Worm (Caenorhabditis elegans) whole organism, young adult: ENCODE results near the gene gcy-14.

ENCODE experiments used
- B0035.1 ChIP-seq: sonication (generic microtip); optimal IDR thresholded peaks from 2 replicates; lab custom pipeline; 2016; ENCODE audit warnings: missing genetic modification characterization, mild to moderate bottlenecking, missing compliant biosample characterization, missing genotype, missing genetic modification reagents
- B0261.1 ChIP-seq: sonication (generic microtip); optimal IDR thresholded peaks from 2 replicates; lab custom pipeline; 2016; ENCODE audit warnings: mild to moderate bottlenecking, missing genetic modification characterization, moderate library complexity, missing compliant biosample characterization
- B0336.3 ChIP-seq: fragments of 200-800 bp; sonication (Bioruptor generic); IDR thresholded peaks from 2 replicates; pipeline ENCODE4 v1.3.6; 2022; ENCODE audit warnings: missing genetic modification characterization, missing compliant biosample characterization
- C06A6.2 ChIP-seq: fragments of 200-800 bp; sonication (Bioruptor generic); conservative IDR thresholded peaks from 2 replicates; pipeline ENCODE4 v1.3.6; 2022; ENCODE audit warnings: missing genetic modification characterization, missing compliant biosample characterization
- F10E7.11 ChIP-seq: sonication (generic microtip); optimal IDR thresholded peaks from 2 replicates; lab custom pipeline; 2017; ENCODE audit warnings: mild to moderate bottlenecking, missing genetic modification characterization, moderate library complexity, missing compliant biosample characterization
- F37B4.10 ChIP-seq: fragments of 200-800 bp; sonication (Bioruptor generic); IDR thresholded peaks from 2 replicates; pipeline ENCODE4 v1.3.6; 2022; ENCODE audit warnings: missing genetic modification characterization, missing compliant biosample characterization
- F57C9.4 ChIP-seq: sonication (generic microtip); optimal IDR thresholded peaks from 2 replicates; lab custom pipeline; 2017; ENCODE audit warnings: mild to moderate bottlenecking, missing genetic modification characterization, missing compliant biosample characterization
- K12H6.12 ChIP-seq: fragments of 200-800 bp; sonication (Bioruptor generic); optimal IDR thresholded peaks from 2 replicates; lab custom pipeline; 2018; ENCODE audit warnings: mild to moderate bottlenecking, missing genetic modification characterization, missing compliant biosample characterization
- T26A5.8 ChIP-seq: sonication (generic microtip); optimal IDR thresholded peaks from 2 replicates; lab custom pipeline; 2016; ENCODE audit warnings: missing genetic modification characterization, missing compliant biosample characterization
- Y53G8AR.9 ChIP-seq: fragments of 200-800 bp; sonication (Bioruptor generic); conservative IDR thresholded peaks from 2 replicates; pipeline ENCODE4 v1.3.6; 2022; ENCODE audit warnings: missing genetic modification reagents, missing genetic modification characterization, missing compliant biosample characterization
- Y79H2A.3 ChIP-seq: fragments of 200-800 bp; sonication (Bioruptor generic); conservative IDR thresholded peaks from 2 replicates; pipeline ENCODE4 v1.3.6; 2022; ENCODE audit warnings: missing genetic modification reagents, missing genetic modification characterization, missing compliant biosample characterization
- ama-1 ChIP-seq, 3 experiments: fragments of 150-350 bp in 1 of 3; sonication (generic microtip) in 2 of 3; optimal IDR thresholded peaks; 2 replicates each; lab custom pipeline; 2014 to 2018; ENCODE audit warnings: missing biosample characterization in 2 of 3, missing genetic modification characterization in 2 of 3, missing genetic modification reagents in 2 of 3
- aptf-2 ChIP-seq: fragments of 200-800 bp; sonication (Bioruptor generic); conservative IDR thresholded peaks from 2 replicates; pipeline ENCODE4 v1.3.6; 2022; ENCODE audit warnings: missing genetic modification reagents, missing genetic modification characterization, missing compliant biosample characterization
- attf-5 ChIP-seq: fragments of 200-800 bp; sonication (Bioruptor generic); optimal IDR thresholded peaks from 2 replicates; lab custom pipeline; 2018; ENCODE audit warnings: mild to moderate bottlenecking, missing genetic modification characterization, missing compliant biosample characterization
- bed-1 ChIP-seq: fragments of 200-800 bp; sonication (Bioruptor generic); IDR thresholded peaks from 2 replicates; pipeline ENCODE4 v1.3.6; 2022; ENCODE audit warnings: missing genetic modification reagents, missing genetic modification characterization, missing compliant biosample characterization
- cebp-2 ChIP-seq: fragments of 200-800 bp; sonication (Bioruptor generic); IDR thresholded peaks from 2 replicates; pipeline ENCODE4 v1.3.6; 2022; ENCODE audit warnings: missing genetic modification characterization, missing compliant biosample characterization
- ceh-100 ChIP-seq: fragments of 200-800 bp; sonication (Bioruptor generic); IDR thresholded peaks from 2 replicates; pipeline ENCODE4 v1.3.6; 2022; ENCODE audit warnings: missing genetic modification reagents, missing genetic modification characterization, missing compliant biosample characterization
- ceh-27 ChIP-seq: fragments of 200-800 bp; sonication (Bioruptor generic); optimal IDR thresholded peaks from 2 replicates; lab custom pipeline; 2018; ENCODE audit warnings: mild to moderate bottlenecking, missing genetic modification characterization, moderate library complexity, missing compliant biosample characterization
- ceh-40 ChIP-seq: fragments of 200-800 bp; sonication (Bioruptor generic); IDR thresholded peaks from 2 replicates; pipeline ENCODE4 v1.3.6; 2022; ENCODE audit warnings: missing genetic modification characterization, missing compliant biosample characterization
- die-1 ChIP-seq: sonication (generic microtip); optimal IDR thresholded peaks from 2 replicates; lab custom pipeline; 2016; ENCODE audit warnings: missing genotype, mild to moderate bottlenecking, missing genetic modification characterization, missing compliant biosample characterization
- dox-1 ChIP-seq: fragments of 200-800 bp; sonication (Bioruptor generic); IDR thresholded peaks from 2 replicates; pipeline ENCODE4 v1.3.6; 2022; ENCODE audit warnings: missing genetic modification reagents, missing genetic modification characterization, missing compliant biosample characterization
- dpff-1 ChIP-seq: sonication (generic microtip); optimal IDR thresholded peaks from 2 replicates; lab custom pipeline; 2017; ENCODE audit warnings: mild to moderate bottlenecking, missing genetic modification characterization, missing compliant biosample characterization
- ets-4 ChIP-seq: fragments of 200-800 bp; sonication (Bioruptor generic); optimal IDR thresholded peaks from 2 replicates; lab custom pipeline; 2018; ENCODE audit warnings: mild to moderate bottlenecking, missing genetic modification characterization, missing compliant biosample characterization
- fkh-3 ChIP-seq: sonication (generic microtip); optimal IDR thresholded peaks from 2 replicates; lab custom pipeline; 2016; ENCODE audit warnings: mild to moderate bottlenecking, missing genetic modification characterization, missing compliant biosample characterization
- hlh-26 ChIP-seq: fragments of 200-800 bp; sonication (Bioruptor generic); conservative IDR thresholded peaks from 2 replicates; pipeline ENCODE4 v1.3.6; 2022; ENCODE audit warnings: missing genetic modification reagents, missing genetic modification characterization, missing compliant biosample characterization
- hmg-1.2 ChIP-seq: fragments of 200-800 bp; sonication (Bioruptor generic); IDR thresholded peaks from 2 replicates; pipeline ENCODE4 v1.3.6; 2022; ENCODE audit warnings: missing genetic modification reagents, missing genetic modification characterization, missing compliant biosample characterization
- hmg-20 ChIP-seq: fragments of 200-800 bp; sonication (Bioruptor generic); IDR thresholded peaks from 2 replicates; pipeline ENCODE4 v1.3.6; 2022; ENCODE audit warnings: missing genetic modification reagents, missing genetic modification characterization, missing compliant biosample characterization
- hrde-1 ChIP-seq: sonication (generic microtip); optimal IDR thresholded peaks from 2 replicates; lab custom pipeline; 2016; ENCODE audit warnings: missing genetic modification characterization, mild to moderate bottlenecking, missing compliant biosample characterization, moderate library complexity, missing genotype, missing genetic modification reagents, borderline replicate concordance
- hsf-1 ChIP-seq: fragments of 200-800 bp; sonication (Bioruptor generic); IDR thresholded peaks from 2 replicates; pipeline ENCODE4 v1.3.6; 2022; ENCODE audit warnings: missing genetic modification reagents, missing genetic modification characterization, missing compliant biosample characterization
- lag-1 ChIP-seq: fragments of 200-800 bp; sonication (Bioruptor generic); IDR thresholded peaks from 2 replicates; pipeline ENCODE4 v1.3.6; 2022; ENCODE audit warnings: missing genetic modification reagents, missing genetic modification characterization, missing compliant biosample characterization
- lin-26 ChIP-seq: fragments of 200-800 bp; sonication (Bioruptor generic); IDR thresholded peaks from 2 replicates; pipeline ENCODE4 v1.3.6; 2022; ENCODE audit warnings: missing genetic modification reagents, missing genetic modification characterization, missing compliant biosample characterization
- mes-4 ChIP-seq: sonication (generic microtip); optimal IDR thresholded peaks from 2 replicates; lab custom pipeline; 2016; ENCODE audit warnings: missing genotype, missing genetic modification characterization, missing compliant biosample characterization
- mxl-1 ChIP-seq: sonication (generic microtip); optimal IDR thresholded peaks from 2 replicates; lab custom pipeline; 2016; ENCODE audit warnings: missing genetic modification characterization, missing compliant biosample characterization
- nhr-80 ChIP-seq: sonication (generic microtip); optimal IDR thresholded peaks from 2 replicates; lab custom pipeline; 2016; ENCODE audit warnings: missing genetic modification characterization, missing compliant biosample characterization
- pha-4 ChIP-seq: fragments of 150-350 bp; sonication (generic microtip); optimal IDR thresholded peaks from 2 replicates; lab custom pipeline; 2014; ENCODE audit warnings: missing biosample characterization, missing genetic modification reagents, missing genetic modification characterization
- rec-8 ChIP-seq, 2 experiments: sonication (generic microtip); optimal IDR thresholded peaks; 2 replicates each; lab custom pipeline; 2016; ENCODE audit warnings: mild to moderate bottlenecking in 2 of 2, missing genetic modification characterization in 2 of 2, missing genetic modification reagents in 2 of 2, missing genotype in 2 of 2, missing biosample characterization in 1 of 2, missing compliant biosample characterization in 1 of 2, moderate library complexity in 1 of 2
- snpc-1.3 ChIP-seq: sonication (generic microtip); optimal IDR thresholded peaks from 2 replicates; lab custom pipeline; 2017; ENCODE audit warnings: missing genetic modification characterization, mild to moderate bottlenecking, missing compliant biosample characterization, antibody characterized with exemption, moderate library complexity, missing genotype, missing genetic modification reagents; ENCODE audit not compliant: insufficient read depth
- snpc-3.4 ChIP-seq: sonication (generic microtip); optimal IDR thresholded peaks from 2 replicates; lab custom pipeline; 2017; ENCODE audit warnings: missing genetic modification characterization, mild to moderate bottlenecking, missing compliant biosample characterization, antibody characterized with exemption, moderate library complexity, missing genotype, missing genetic modification reagents
- sptf-2 ChIP-seq: fragments of 200-800 bp; sonication (Bioruptor generic); optimal IDR thresholded peaks from 2 replicates; lab custom pipeline; 2018; ENCODE audit warnings: mild to moderate bottlenecking, missing genetic modification characterization, missing compliant biosample characterization
- tbp1 ChIP-seq: fragments of 200-800 bp; sonication (Bioruptor generic); optimal IDR thresholded peaks from 2 replicates; lab custom pipeline; 2018; ENCODE audit warnings: mild to moderate bottlenecking, missing genetic modification characterization, missing compliant biosample characterization
- tbx-9 ChIP-seq: sonication (generic microtip); optimal IDR thresholded peaks from 2 replicates; lab custom pipeline; 2016; ENCODE audit warnings: borderline replicate concordance, missing genetic modification characterization, inconsistent platforms, missing compliant biosample characterization
- tlf-1 ChIP-seq: fragments of 200-800 bp; sonication (Bioruptor generic); optimal IDR thresholded peaks from 2 replicates; lab custom pipeline; 2018; ENCODE audit warnings: mild to moderate bottlenecking, missing genetic modification characterization, missing compliant biosample characterization
- ztf-22 ChIP-seq: fragments of 200-800 bp; sonication (Bioruptor generic); optimal IDR thresholded peaks from 2 replicates; lab custom pipeline; 2018; ENCODE audit warnings: mild to moderate bottlenecking, missing genetic modification characterization, moderate library complexity, missing compliant biosample characterization
- ztf-26 ChIP-seq: sonication (generic microtip); optimal IDR thresholded peaks from 2 replicates; lab custom pipeline; 2017; ENCODE audit warnings: missing genetic modification characterization, missing compliant biosample characterization
- ztf-3 ChIP-seq: fragments of 200-800 bp; sonication (Bioruptor generic); optimal IDR thresholded peaks from 2 replicates; lab custom pipeline; 2018; ENCODE audit warnings: mild to moderate bottlenecking, missing genetic modification characterization, missing compliant biosample characterization

gcy-14 gene

ce11 chrV:14907445-14907844 lies 39.4 kb upstream of the gcy-14 start:
- no peak for TF ChIP-seq mes-4 (tag; lab: Kevin White, UChicago)
- TF ChIP-seq die-1 (tag; lab: Kevin White, UChicago) = no peak
- no peak for TF ChIP-seq ama-1 (optimal IDR thresholded peaks at IDR 0.05; lab: Kevin White, UChicago)
- no peak for TF ChIP-seq ama-1 (GFP tag; optimal IDR thresholded peaks at IDR 0.05; lab: Kevin White, UChicago)
- TF ChIP-seq Y79H2A.3 (GFP tag; lab: Robert Waterston, UW) = no peak
- no peak for TF ChIP-seq ztf-22 (GFP tag; lab: Kevin White, UChicago)
- no peak for TF ChIP-seq dox-1 (GFP tag; lab: Robert Waterston, UW)
- TF ChIP-seq tbx-9 (tag; lab: Kevin White, UChicago) = no peak
- TF ChIP-seq B0035.1 (tag; lab: Kevin White, UChicago) = no peak
- no peak for TF ChIP-seq pha-4 (tag; lab: Kevin White, UChicago)
- no peak for TF ChIP-seq Y53G8AR.9
- no peak for TF ChIP-seq ceh-27 (GFP tag; lab: Kevin White, UChicago)
- TF ChIP-seq snpc-1.3 (tag; lab: Kevin White, UChicago) = no peak
- TF ChIP-seq fkh-3 (tag; lab: Kevin White, UChicago) = no peak
- TF ChIP-seq ceh-40 (GFP tag; lab: Robert Waterston, UW) = no peak
- TF ChIP-seq ztf-26 (tag; lab: Kevin White, UChicago) = no peak
- no peak for TF ChIP-seq T26A5.8 (tag; lab: Kevin White, UChicago)
- no peak for TF ChIP-seq F57C9.4 (tag; lab: Kevin White, UChicago)

ce11 chrV:14900905-14901304 lies 32.8 kb upstream of the gcy-14 start:
- TF ChIP-seq hrde-1 = no peak
- TF ChIP-seq ztf-3 = no peak
- no peak for TF ChIP-seq tbp1 (GFP tag; lab: Kevin White, UChicago)
- no peak for TF ChIP-seq hmg-20 (GFP tag; lab: Robert Waterston, UW)
- TF ChIP-seq B0261.1 (tag; lab: Kevin White, UChicago) = no peak
- TF ChIP-seq attf-5 = no peak
- TF ChIP-seq lin-26 = no peak
- no peak for TF ChIP-seq Y79H2A.3 (GFP tag; lab: Robert Waterston, UW)
- no peak for TF ChIP-seq sptf-2 (GFP tag; lab: Kevin White, UChicago)
- no peak for TF ChIP-seq ceh-100 (GFP tag; lab: Robert Waterston, UW)

- TF ChIP-seq C06A6.2 (GFP tag; lab: Robert Waterston, UW) = no peak
- peak; percentile 79 for TF ChIP-seq hmg-1.2 (GFP tag; lab: Robert Waterston, UW)
- peak; percentile 2 for TF ChIP-seq nhr-80
Observed at ce11 chrV:14899545-14899944, 31.5 kb upstream of the gcy-14 start, which contains the start of gene H12D21.10. Gene H12D21.10, plus strand, starts transcription at chrV:14899804.

ce11 chrV:14897731-14898130 lies 29.6 kb upstream of the gcy-14 start, which contains the start of gene H12D21.6:
Gene H12D21.6, minus strand, starts transcription at chrV:14897831.
- TF ChIP-seq hlh-26 (GFP tag; lab: Robert Waterston, UW) (no peak), C06A6.2 (GFP tag; lab: Robert Waterston, UW) (no peak), tlf-1 (GFP tag; lab: Kevin White, UChicago) (no peak), F10E7.11 (tag; lab: Kevin White, UChicago) (no peak), ets-4 (no peak), snpc-3.4 (tag; lab: Kevin White, UChicago) (no peak), hsf-1 (GFP tag; lab: Robert Waterston, UW) (no peak), cebp-2 (GFP tag; lab: Robert Waterston, UW) (no peak), lag-1 (GFP tag; lab: Robert Waterston, UW) (no peak), aptf-2 (no peak), bed-1 (no peak), sptf-2 (GFP tag; lab: Kevin White, UChicago) (no peak), F37B4.10 (GFP tag; lab: Robert Waterston, UW) (no peak), dpff-1 (no peak), mxl-1 (tag; lab: Kevin White, UChicago) (no peak), rec-8 (tag; optimal IDR thresholded peaks at IDR 0.05; lab: Kevin White, UChicago) (no peak), K12H6.12 (tag; lab: Kevin White, UChicago) (no peak), B0336.3 (no peak)
